Fruit fly (Drosophila melanogaster) whole organism, embryonic: ENCODE data around the gene Cyp4d14.

ENCODE experiments used
- Atf-2 ChIP-seq: fragments of 200-800 bp; sonication (Bioruptor generic); optimal IDR thresholded peaks from 2 replicates; lab custom pipeline; 2016; ENCODE audit warnings: missing biosample characterization, missing genetic modification characterization
- Atf6 ChIP-seq: fragments of 200-800 bp; sonication (Bioruptor generic); IDR thresholded peaks from 2 replicates; pipeline ENCODE4 v1.3.6; 2022; ENCODE audit warnings: missing biosample characterization, missing genetic modification characterization
- Bteb2 ChIP-seq: fragments of 200-800 bp; sonication (Bioruptor generic); optimal IDR thresholded peaks from 2 replicates; lab custom pipeline; 2016; ENCODE audit warnings: missing biosample characterization, missing genetic modification characterization
- C15 ChIP-seq: fragments of 200-800 bp; sonication (Bioruptor generic); IDR thresholded peaks from 3 replicates; pipeline ENCODE4 v1.3.6; 2022; ENCODE audit warnings: missing biosample characterization, missing genetic modification characterization
- CG10321 ChIP-seq: fragments of 200-800 bp; sonication (Bioruptor generic); IDR thresholded peaks from 2 replicates; pipeline ENCODE4 v1.3.6; 2022; ENCODE audit warnings: missing biosample characterization, missing genetic modification characterization
- CG11695 ChIP-seq: fragments of 200-800 bp; sonication (Bioruptor generic); IDR thresholded peaks from 3 replicates; pipeline ENCODE4 v1.3.6; 2022; ENCODE audit warnings: missing biosample characterization, missing genetic modification characterization
- CG12219 ChIP-seq: fragments of 200-800 bp; sonication (Bioruptor generic); optimal IDR thresholded peaks from 3 replicates; lab custom pipeline; 2018; ENCODE audit warnings: missing biosample characterization, mild to moderate bottlenecking, missing genetic modification characterization
- CG13424 ChIP-seq: fragments of 200-800 bp; sonication (Bioruptor generic); optimal IDR thresholded peaks from 2 replicates; lab custom pipeline; 2019; ENCODE audit warnings: missing biosample characterization, mild to moderate bottlenecking, missing genetic modification characterization, moderate library complexity
- CG14441 ChIP-seq: fragments of 200-800 bp; sonication (Bioruptor generic); IDR thresholded peaks from 2 replicates; pipeline ENCODE4 v1.3.6; 2022; ENCODE audit warnings: missing biosample characterization, missing genetic modification characterization
- CG16815 ChIP-seq: fragments of 200-800 bp; sonication (Bioruptor generic); optimal IDR thresholded peaks from 3 replicates; lab custom pipeline; 2017; ENCODE audit warnings: missing biosample characterization, mild to moderate bottlenecking, missing genetic modification characterization
- CG18262 ChIP-seq: fragments of 200-800 bp; optimal IDR thresholded peaks from 3 replicates; lab custom pipeline; 2019; ENCODE audit warnings: missing biosample characterization, mild to moderate bottlenecking, missing genetic modification characterization, moderate library complexity
- CG18764 ChIP-seq: fragments of 200-800 bp; sonication (Bioruptor generic); optimal IDR thresholded peaks from 3 replicates; lab custom pipeline; 2016; ENCODE audit warnings: missing biosample characterization, missing genetic modification characterization
- CG2712 ChIP-seq: fragments of 200-800 bp; optimal IDR thresholded peaks from 3 replicates; lab custom pipeline; 2019; ENCODE audit warnings: missing biosample characterization, mild to moderate bottlenecking, missing genetic modification characterization, moderate library complexity
- CG30403 ChIP-seq: fragments of 200-800 bp; sonication (Bioruptor generic); optimal IDR thresholded peaks from 3 replicates; lab custom pipeline; 2016; ENCODE audit warnings: missing biosample characterization, missing genetic modification characterization
- CG3065 ChIP-seq: fragments of 200-800 bp; sonication (Bioruptor generic); optimal IDR thresholded peaks from 2 replicates; lab custom pipeline; 2016; ENCODE audit warnings: missing biosample characterization, missing genetic modification characterization
- CG34224 ChIP-seq: fragments of 200-800 bp; sonication (Bioruptor generic); IDR thresholded peaks from 3 replicates; pipeline ENCODE4 v1.3.6; 2022; ENCODE audit warnings: missing biosample characterization, missing genetic modification characterization; ENCODE audit not compliant: partially characterized antibody
- CG4854 ChIP-seq: fragments of 200-800 bp; sonication (Bioruptor generic); optimal IDR thresholded peaks from 2 replicates; lab custom pipeline; 2016; ENCODE audit warnings: missing biosample characterization, missing genetic modification characterization, inconsistent platforms
- CG6175 ChIP-seq: fragments of 200-800 bp; sonication (Bioruptor generic); IDR thresholded peaks from 3 replicates; pipeline ENCODE4 v1.3.6; 2022; ENCODE audit warnings: missing biosample characterization, missing genetic modification characterization
- CG6813 ChIP-seq: fragments of 200-800 bp; sonication (Bioruptor generic); optimal IDR thresholded peaks from 2 replicates; lab custom pipeline; 2017; ENCODE audit warnings: missing biosample characterization, missing genetic modification characterization, mild to moderate bottlenecking, moderate library complexity, missing genetic modification reagents
- CG7786 ChIP-seq: fragments of 200-800 bp; sonication (Bioruptor generic); optimal IDR thresholded peaks from 2 replicates; lab custom pipeline; 2016; ENCODE audit warnings: missing biosample characterization, missing genetic modification characterization
- Chrac-16 ChIP-seq: fragments of 200-800 bp; sonication (Bioruptor generic); optimal IDR thresholded peaks from 3 replicates; lab custom pipeline; 2016; ENCODE audit warnings: missing biosample characterization, missing genetic modification characterization
- Dref ChIP-seq: fragments of 200-800 bp; sonication (Bioruptor generic); IDR thresholded peaks from 2 replicates; pipeline ENCODE4 v1.3.6; 2022; ENCODE audit warnings: missing biosample characterization, missing genetic modification characterization
- Hey ChIP-seq: fragments of 200-800 bp; sonication (Bioruptor generic); optimal IDR thresholded peaks from 3 replicates; lab custom pipeline; 2018; ENCODE audit warnings: missing biosample characterization, mild to moderate bottlenecking, missing genetic modification characterization
- Hmx ChIP-seq: fragments of 200-800 bp; sonication (Bioruptor generic); optimal IDR thresholded peaks from 2 replicates; lab custom pipeline; 2016; ENCODE audit warnings: missing biosample characterization, missing genetic modification characterization
- Max ChIP-seq: fragments of 200-800 bp; sonication (Bioruptor generic); optimal IDR thresholded peaks from 2 replicates; lab custom pipeline; 2016; ENCODE audit warnings: missing biosample characterization, mild to moderate bottlenecking, missing genetic modification characterization
- Neu2 ChIP-seq: fragments of 200-800 bp; sonication (Bioruptor generic); optimal IDR thresholded peaks from 3 replicates; lab custom pipeline; 2016; ENCODE audit warnings: missing biosample characterization, missing genetic modification characterization, borderline replicate concordance
- Nf-YB ChIP-seq: fragments of 200-800 bp; sonication (Bioruptor generic); optimal IDR thresholded peaks from 3 replicates; lab custom pipeline; 2019; ENCODE audit warnings: missing biosample characterization, mild to moderate bottlenecking, missing genetic modification characterization, moderate library complexity
- Ravus ChIP-seq: fragments of 200-800 bp; sonication (Bioruptor generic); IDR thresholded peaks from 2 replicates; pipeline ENCODE4 v1.3.6; 2022; ENCODE audit warnings: missing biosample characterization, missing genetic modification characterization
- Rfx ChIP-seq: fragments of 200-800 bp; sonication (Bioruptor generic); IDR thresholded peaks from 2 replicates; pipeline ENCODE4 v1.3.6; 2022; ENCODE audit warnings: missing biosample characterization, missing genetic modification characterization
- Scr ChIP-seq: fragments of 200-800 bp; sonication (Bioruptor generic); IDR thresholded peaks from 2 replicates; pipeline ENCODE4 v1.3.6; 2022; ENCODE audit warnings: missing biosample characterization, missing genetic modification characterization; ENCODE audit not compliant: partially characterized antibody
- Sry-β ChIP-seq: fragments of 200-800 bp; sonication (Bioruptor generic); optimal IDR thresholded peaks from 2 replicates; lab custom pipeline; 2018; ENCODE audit warnings: missing biosample characterization, mild to moderate bottlenecking, missing genetic modification characterization, moderate library complexity
- Xrp1 ChIP-seq: fragments of 200-800 bp; sonication (Bioruptor generic); IDR thresholded peaks from 2 replicates; pipeline ENCODE4 v1.3.6; 2022; ENCODE audit warnings: missing biosample characterization, missing genetic modification characterization
- ap ChIP-seq: fragments of 200-800 bp; sonication (Bioruptor generic); IDR thresholded peaks from 2 replicates; pipeline ENCODE4 v1.3.6; 2022; ENCODE audit warnings: missing biosample characterization, missing genetic modification characterization
- ara ChIP-seq: fragments of 200-800 bp; sonication (Bioruptor generic); IDR thresholded peaks from 2 replicates; pipeline ENCODE4 v1.3.6; 2022; ENCODE audit warnings: missing biosample characterization, missing genetic modification characterization
- bab2 ChIP-seq: fragments of 200-800 bp; sonication (Bioruptor generic); optimal IDR thresholded peaks from 2 replicates; lab custom pipeline; 2016; ENCODE audit warnings: missing biosample characterization, missing genetic modification characterization
- bowl ChIP-seq: fragments of 200-800 bp; sonication (Bioruptor generic); IDR thresholded peaks from 2 replicates; pipeline ENCODE4 v1.3.6; 2022; ENCODE audit warnings: missing biosample characterization, missing genetic modification characterization
- croc ChIP-seq: fragments of 200-800 bp; sonication (Bioruptor generic); conservative IDR thresholded peaks from 3 replicates; pipeline ENCODE4 v1.3.6; 2022; ENCODE audit warnings: missing biosample characterization, missing genetic modification characterization
- ftz-f1 ChIP-seq: fragments of 200-800 bp; sonication (Bioruptor generic); optimal IDR thresholded peaks from 2 replicates; lab custom pipeline; 2016; ENCODE audit warnings: missing biosample characterization, missing genetic modification characterization
- gro ChIP-seq: fragments of 200-800 bp; sonication (Bioruptor generic); optimal IDR thresholded peaks from 2 replicates; lab custom pipeline; 2016; ENCODE audit warnings: missing biosample characterization, missing genetic modification characterization
- gsb ChIP-seq: fragments of 200-800 bp; sonication (Bioruptor generic); IDR thresholded peaks from 2 replicates; pipeline ENCODE4 v1.3.6; 2022; ENCODE audit warnings: missing biosample characterization, missing genetic modification characterization
- hb ChIP-seq: fragments of 200-800 bp; sonication (Bioruptor generic); IDR thresholded peaks from 3 replicates; pipeline ENCODE4 v1.3.6; 2022; ENCODE audit warnings: missing biosample characterization, missing genetic modification characterization; ENCODE audit not compliant: partially characterized antibody
- lbe ChIP-seq: fragments of 200-800 bp; sonication (Bioruptor generic); optimal IDR thresholded peaks from 2 replicates; lab custom pipeline; 2016; ENCODE audit warnings: missing biosample characterization, mild to moderate bottlenecking, missing genetic modification characterization
- lola ChIP-seq, 3 experiments: fragments of >200 bp in 2 of 3; fragments of 200-800 bp in 1 of 3; sonication (Bioruptor generic) in 1 of 3; optimal IDR thresholded peaks; 2 replicates each; lab custom pipeline; 2017 to 2019; ENCODE audit warnings: missing biosample characterization in 3 of 3, missing genetic modification characterization in 3 of 3, mild to moderate bottlenecking in 1 of 3, moderate library complexity in 1 of 3
- pnt ChIP-seq: fragments of 200-800 bp; sonication (Bioruptor generic); optimal IDR thresholded peaks from 3 replicates; lab custom pipeline; 2016; ENCODE audit warnings: missing biosample characterization, missing genetic modification characterization
- pros ChIP-seq: fragments of 200-800 bp; sonication (Bioruptor generic); optimal IDR thresholded peaks from 3 replicates; lab custom pipeline; 2019; ENCODE audit warnings: missing biosample characterization, mild to moderate bottlenecking, missing genetic modification characterization, moderate library complexity
- psq ChIP-seq: fragments of 200-800 bp; sonication (Bioruptor generic); optimal IDR thresholded peaks from 2 replicates; lab custom pipeline; 2017; ENCODE audit warnings: missing biosample characterization, missing genetic modification characterization
- slou ChIP-seq: fragments of 200-800 bp; sonication (Bioruptor generic); optimal IDR thresholded peaks from 3 replicates; lab custom pipeline; 2016; ENCODE audit warnings: missing biosample characterization, missing genetic modification characterization
- tgo ChIP-seq: fragments of 200-800 bp; sonication (Bioruptor generic); IDR thresholded peaks from 3 replicates; pipeline ENCODE4 v1.3.6; 2022; ENCODE audit warnings: missing biosample characterization, missing genetic modification characterization
- z ChIP-seq: fragments of 200-800 bp; sonication (Bioruptor generic); IDR thresholded peaks from 3 replicates; pipeline ENCODE4 v1.3.6; 2022; ENCODE audit warnings: missing biosample characterization, missing genetic modification characterization

The Cyp4d14 gene

dm6 chrX:2123965-2124688, 51.0 kb downstream of the Cyp4d14 start (continued):
- peak; percentile 97 for TF ChIP-seq CG16815
- peak; percentile 85 for TF ChIP-seq Max (GFP tag; lab: Kevin White, UChicago)
- TF ChIP-seq bab2 (GFP tag; lab: Kevin White, UChicago): peak; percentile 82
- TF ChIP-seq Sry-β (GFP tag; lab: Kevin White, UChicago): peak; percentile 73
- TF ChIP-seq CG18764: peak; percentile 92
- TF ChIP-seq hb (GFP tag; lab: Robert Waterston, UW): peak; percentile 55; the same call in 1 of the 3 replicates
- TF ChIP-seq slou: peak; percentile 90
- peak; percentile 92 for TF ChIP-seq CG30403
- TF ChIP-seq Hmx: peak; percentile 22
- TF ChIP-seq bowl (GFP tag; lab: Robert Waterston, UW): peak; percentile 67; the same call in 1 of the 2 replicates
- no peak for TF ChIP-seq z
- TF ChIP-seq CG10321 (GFP tag; lab: Robert Waterston, UW): peak; percentile 59; the same call in 1 of the 2 replicates
- TF ChIP-seq pros: peak; percentile 27
- TF ChIP-seq CG6813 (GFP tag; lab: Kevin White, UChicago): peak; percentile 98
- TF ChIP-seq CG14441 (GFP tag; lab: Robert Waterston, UW): peak; percentile 93
- TF ChIP-seq tgo: peak; percentile 89
- peak; percentile 96 for TF ChIP-seq CG11695 (GFP tag; lab: Robert Waterston, UW)
- TF ChIP-seq Atf-2 (GFP tag; lab: Kevin White, UChicago): peak; percentile 80
- TF ChIP-seq gro (GFP tag; lab: Kevin White, UChicago): peak; percentile 10
- TF ChIP-seq Neu2 (GFP tag; lab: Kevin White, UChicago): no peak
- TF ChIP-seq Rfx (GFP tag; lab: Robert Waterston, UW): peak; percentile 91
- peak; percentile 64; the same call in 1 of the 2 replicates for TF ChIP-seq Atf6
- peak; percentile 90 for TF ChIP-seq ara (GFP tag; lab: Robert Waterston, UW)
- TF ChIP-seq CG7786 (GFP tag; lab: Kevin White, UChicago): peak; percentile 87
- peak; percentile 77; the same call in 2 of the 3 replicates for TF ChIP-seq C15 (GFP tag; lab: Robert Waterston, UW)
- TF ChIP-seq CG12219 (GFP tag; lab: Kevin White, UChicago): peak; percentile 89
- TF ChIP-seq ap (GFP tag; lab: Robert Waterston, UW): peak; percentile 84
- TF ChIP-seq CG18262 (tag; lab: Kevin White, UChicago): peak; percentile 100
- TF ChIP-seq Dref (GFP tag; lab: Robert Waterston, UW): peak; percentile 36; the same call in 1 of the 2 replicates
- TF ChIP-seq CG3065: peak; percentile 89
- peak in 1 of 3 experiments; percentile 99 for TF ChIP-seq lola (GFP tag; optimal IDR thresholded peaks at IDR 0.05; lab: Kevin White, UChicago)
- peak; percentile 94 for TF ChIP-seq croc (GFP tag; lab: Robert Waterston, UW)
- TF ChIP-seq CG34224: no peak
- TF ChIP-seq pnt: peak; percentile 86
- TF ChIP-seq CG2712 (tag; lab: Kevin White, UChicago): peak; percentile 99
- TF ChIP-seq CG4854 (GFP tag; lab: Kevin White, UChicago): peak; percentile 76
- TF ChIP-seq Xrp1: peak; percentile 95
- TF ChIP-seq gsb (GFP tag; lab: Robert Waterston, UW): peak; percentile 75
- TF ChIP-seq Bteb2 (GFP tag; lab: Kevin White, UChicago): peak; percentile 19
- TF ChIP-seq Nf-YB (GFP tag; lab: Kevin White, UChicago): peak; percentile 75
- TF ChIP-seq CG6175 (GFP tag; lab: Robert Waterston, UW): peak; percentile 81; the same call in 2 of the 3 replicates
- TF ChIP-seq lbe: peak; percentile 63
- TF ChIP-seq ftz-f1 (GFP tag; lab: Kevin White, UChicago): no peak
- TF ChIP-seq Scr (GFP tag; lab: Robert Waterston, UW): 0 out of 2 replicates have a peak, but pooled peaks have one; percentile 16
- peak; percentile 71 for TF ChIP-seq psq (GFP tag; lab: Kevin White, UChicago)
- TF ChIP-seq CG13424 (tag; lab: Kevin White, UChicago): peak; percentile 99
- TF ChIP-seq Hey (tag; lab: Kevin White, UChicago): no peak
- TF ChIP-seq Chrac-16 (GFP tag; lab: Kevin White, UChicago): peak; percentile 92
- peak; percentile 84 for TF ChIP-seq Ravus (GFP tag; lab: Robert Waterston, UW)
